Worm (Caenorhabditis elegans) whole organism, late embryonic: Measurements from ENCODE around the gene srr-7.

Experiments used
- F13H6.1 ChIP-seq: sonication (generic microtip); optimal IDR thresholded peaks from 2 replicates; lab custom pipeline; 2016; ENCODE audit warnings: missing genetic modification characterization, missing compliant biosample characterization
- K09A11.1 ChIP-seq: sonication (generic microtip); optimal IDR thresholded peaks from 2 replicates; lab custom pipeline; 2017; ENCODE audit warnings: antibody characterized with exemption, mild to moderate bottlenecking, missing genetic modification characterization, missing compliant biosample characterization; ENCODE audit not compliant: insufficient read depth
- ceh-6 ChIP-seq: fragments of 200-800 bp; sonication (Bioruptor generic); optimal IDR thresholded peaks from 2 replicates; lab custom pipeline; 2018; ENCODE audit warnings: mild to moderate bottlenecking, missing genetic modification characterization, missing compliant biosample characterization
- ceh-9 ChIP-seq: sonication (generic microtip); optimal IDR thresholded peaks from 2 replicates; lab custom pipeline; 2016; ENCODE audit warnings: mild to moderate bottlenecking, missing genetic modification characterization, inconsistent platforms, missing compliant biosample characterization
- che-1 ChIP-seq: sonication (generic microtip); optimal IDR thresholded peaks from 2 replicates; lab custom pipeline; 2016; ENCODE audit warnings: mild to moderate bottlenecking, missing genetic modification characterization, missing compliant biosample characterization
- elt-2 ChIP-seq: sonication (generic microtip); optimal IDR thresholded peaks from 2 replicates; lab custom pipeline; 2016; ENCODE audit warnings: missing genetic modification reagents, missing genetic modification characterization, missing compliant biosample characterization
- fkh-10 ChIP-seq: fragments of 150-350 bp; optimal IDR thresholded peaks from 2 replicates; lab custom pipeline; 2014; ENCODE audit warnings: missing biosample characterization, missing genetic modification reagents, missing genetic modification characterization
- lin-11 ChIP-seq: fragments of 200-800 bp; sonication (Bioruptor generic); optimal IDR thresholded peaks from 2 replicates; lab custom pipeline; 2018; ENCODE audit warnings: mild to moderate bottlenecking, missing genetic modification characterization, missing compliant biosample characterization
- ref-2 ChIP-seq: sonication (generic microtip); optimal IDR thresholded peaks from 2 replicates; lab custom pipeline; 2016; ENCODE audit warnings: missing genetic modification characterization, missing compliant biosample characterization
- sox-4 ChIP-seq: sonication (generic microtip); optimal IDR thresholded peaks from 2 replicates; lab custom pipeline; 2017; ENCODE audit warnings: mild to moderate bottlenecking, missing genetic modification characterization, inconsistent platforms, missing compliant biosample characterization
- tbx-7 ChIP-seq: sonication (generic microtip); optimal IDR thresholded peaks from 2 replicates; lab custom pipeline; 2016; ENCODE audit warnings: missing genotype, missing genetic modification characterization, missing compliant biosample characterization

- TF ChIP-seq ref-2 (tag; lab: Kevin White, UChicago) = no peak
- no peak for TF ChIP-seq sox-4 (tag; lab: Kevin White, UChicago)
- no peak for TF ChIP-seq F13H6.1 (tag; lab: Kevin White, UChicago)
- no peak for TF ChIP-seq ceh-9 (tag; lab: Kevin White, UChicago)
- TF ChIP-seq tbx-7 (tag; lab: Kevin White, UChicago) = no peak
- TF ChIP-seq ceh-6 (GFP tag; lab: Kevin White, UChicago) = no peak
- TF ChIP-seq che-1 (tag; lab: Kevin White, UChicago) = no peak
- no peak for TF ChIP-seq lin-11 (tag; lab: Kevin White, UChicago)
- TF ChIP-seq fkh-10 = no peak
- TF ChIP-seq K09A11.1 (tag; lab: Kevin White, UChicago) = no peak
- TF ChIP-seq elt-2 (tag; lab: Kevin White, UChicago) = peak; percentile 20
Observed at ce11 chrV:15136772-15137171, 8.7 kb downstream of the srr-7 start, which contains the start of gene aipl-1.
